Fruit fly (Drosophila melanogaster) whole organism, adult: ENCODE data around the gene Swip-1.
A peak's percentile ranks its signal among the peaks of the same experiment; 100 is the strongest.

Source experiments
- CG11617 ChIP-seq: fragments of 200-800 bp; sonication (Bioruptor generic); optimal IDR thresholded peaks from 2 replicates; lab custom pipeline; 2017; ENCODE audit warnings: mild to moderate bottlenecking, missing biosample characterization, missing genetic modification reagents, missing genetic modification characterization
- CG12768 ChIP-seq: fragments of 200-800 bp; sonication (Bioruptor generic); optimal IDR thresholded peaks from 2 replicates; lab custom pipeline; 2017; ENCODE audit warnings: missing biosample characterization, missing genetic modification characterization, mild to moderate bottlenecking, moderate library complexity, missing genetic modification reagents
- CG14711 ChIP-seq: fragments of 200-800 bp; sonication (Bioruptor generic); optimal IDR thresholded peaks from 2 replicates; lab custom pipeline; 2018; ENCODE audit warnings: missing biosample characterization, mild to moderate bottlenecking, missing genetic modification characterization, moderate library complexity
- CG1620 ChIP-seq: fragments of 200-800 bp; sonication (Bioruptor generic); optimal IDR thresholded peaks from 2 replicates; lab custom pipeline; 2016; ENCODE audit warnings: missing biosample characterization, missing genetic modification characterization
- CG33017 ChIP-seq: fragments of 200-800 bp; sonication (Bioruptor generic); optimal IDR thresholded peaks from 2 replicates; lab custom pipeline; 2018; ENCODE audit warnings: missing biosample characterization, mild to moderate bottlenecking, missing genetic modification characterization, moderate library complexity
- CG5204 ChIP-seq: fragments of 200-800 bp; sonication (Bioruptor generic); optimal IDR thresholded peaks from 2 replicates; lab custom pipeline; 2016; ENCODE audit warnings: missing biosample characterization, missing genetic modification characterization
- CG7045 ChIP-seq: fragments of 200-800 bp; sonication (Bioruptor generic); optimal IDR thresholded peaks from 2 replicates; lab custom pipeline; 2017; ENCODE audit warnings: missing biosample characterization, mild to moderate bottlenecking, missing genetic modification characterization
- CG7101 ChIP-seq: fragments of 200-800 bp; sonication (Bioruptor generic); optimal IDR thresholded peaks from 2 replicates; lab custom pipeline; 2018; ENCODE audit warnings: missing biosample characterization, mild to moderate bottlenecking, missing genetic modification characterization, moderate library complexity
- Clk ChIP-seq: fragments of 200-800 bp; sonication (Bioruptor generic); optimal IDR thresholded peaks from 2 replicates; lab custom pipeline; 2017; ENCODE audit warnings: missing biosample characterization, missing genetic modification characterization
- Crg-1 ChIP-seq: fragments of 200-800 bp; sonication (Bioruptor generic); optimal IDR thresholded peaks from 2 replicates; lab custom pipeline; 2016; ENCODE audit warnings: missing biosample characterization, missing genetic modification characterization
- Hr96 ChIP-seq: fragments of 200-800 bp; sonication (Bioruptor generic); optimal IDR thresholded peaks from 2 replicates; lab custom pipeline; 2016; ENCODE audit warnings: missing biosample characterization, missing genetic modification characterization
- Mnt ChIP-seq: fragments of 200-800 bp; sonication (Bioruptor generic); optimal IDR thresholded peaks from 2 replicates; lab custom pipeline; 2016; ENCODE audit warnings: missing biosample characterization, mild to moderate bottlenecking, missing genetic modification characterization
- bab1 ChIP-seq: fragments of 200-800 bp; sonication (Bioruptor generic); optimal IDR thresholded peaks from 3 replicates; lab custom pipeline; 2019; ENCODE audit warnings: missing biosample characterization, mild to moderate bottlenecking, missing genetic modification characterization, moderate library complexity
- cic ChIP-seq: fragments of 200-800 bp; sonication (Bioruptor generic); optimal IDR thresholded peaks from 2 replicates; lab custom pipeline; 2017; ENCODE audit warnings: missing biosample characterization, mild to moderate bottlenecking, missing genetic modification characterization, moderate library complexity
- cnc ChIP-seq, 2 experiments: fragments of >200 bp; optimal IDR thresholded peaks; 2 replicates each; lab custom pipeline; 2017
- kay ChIP-seq: fragments of 200-800 bp; sonication (Bioruptor generic); peaks from one replicate; lab custom pipeline; 2016; ENCODE audit warnings: missing biosample characterization, missing genetic modification characterization, borderline replicate concordance
- ovo ChIP-seq: fragments of 200-800 bp; sonication (Bioruptor generic); optimal IDR thresholded peaks from 2 replicates; lab custom pipeline; 2016; ENCODE audit warnings: missing biosample characterization, missing genetic modification characterization
- pad ChIP-seq: fragments of 200-800 bp; sonication (Bioruptor generic); optimal IDR thresholded peaks from 3 replicates; lab custom pipeline; 2017; ENCODE audit warnings: missing biosample characterization, missing genetic modification characterization, mild to moderate bottlenecking, moderate library complexity, missing genetic modification reagents
- tj ChIP-seq: fragments of 200-800 bp; sonication (Bioruptor generic); optimal IDR thresholded peaks from 3 replicates; lab custom pipeline; 2017; ENCODE audit warnings: missing biosample characterization, mild to moderate bottlenecking, missing genetic modification characterization, moderate library complexity
- toe ChIP-seq: fragments of 200-800 bp; sonication (Bioruptor generic); optimal IDR thresholded peaks from 2 replicates; lab custom pipeline; 2016; ENCODE audit warnings: missing biosample characterization, missing genetic modification characterization

Gene Swip-1

dm6 chr2L:18965367-18966213, 21.5 kb downstream of the Swip-1 start:
- TF ChIP-seq CG33017 (tag; lab: Kevin White, UChicago), result peak; percentile 40
- peak; percentile 26 for TF ChIP-seq Clk
- peak; percentile 41 for TF ChIP-seq cic
- TF ChIP-seq toe (GFP tag; lab: Kevin White, UChicago), result no peak
- peak; percentile 58 for TF ChIP-seq kay (GFP tag; lab: Kevin White, UChicago)
- TF ChIP-seq bab1 (GFP tag; lab: Kevin White, UChicago), result no peak
- no peak for TF ChIP-seq ovo (GFP tag; lab: Kevin White, UChicago)

- peak; percentile 100 for TF ChIP-seq tj (GFP tag; lab: Kevin White, UChicago)
- peak; percentile 74 for TF ChIP-seq CG12768 (GFP tag; lab: Kevin White, UChicago)
- peak; percentile 92 for TF ChIP-seq CG7101 (tag; lab: Kevin White, UChicago)
- TF ChIP-seq toe (GFP tag; lab: Kevin White, UChicago), result no peak
- TF ChIP-seq Hr96 (GFP tag; lab: Kevin White, UChicago), result no peak
- TF ChIP-seq CG1620 (GFP tag; lab: Kevin White, UChicago), result no peak
- peak; percentile 56 for TF ChIP-seq Clk
- TF ChIP-seq CG33017 (tag; lab: Kevin White, UChicago), result peak; percentile 91
- TF ChIP-seq CG11617 (GFP tag; lab: Kevin White, UChicago), result peak; percentile 89
- peak; percentile 68 for TF ChIP-seq Mnt (GFP tag; lab: Kevin White, UChicago)
- TF ChIP-seq Crg-1 (GFP tag; lab: Kevin White, UChicago), result peak; percentile 18
- TF ChIP-seq pad, result peak; percentile 71
- TF ChIP-seq kay (GFP tag; lab: Kevin White, UChicago), result peak; percentile 95
- peak; percentile 84 for TF ChIP-seq cic
- no peak for TF ChIP-seq CG5204 (GFP tag; lab: Kevin White, UChicago)
- TF ChIP-seq cnc (optimal IDR thresholded peaks at IDR 0.05; lab: Kevin White, UChicago), result no peak
- TF ChIP-seq ovo (GFP tag; lab: Kevin White, UChicago), result peak; percentile 15
- TF ChIP-seq CG7045, result peak; percentile 81
- TF ChIP-seq CG14711 (tag; lab: Kevin White, UChicago), result peak; percentile 91
- TF ChIP-seq bab1 (GFP tag; lab: Kevin White, UChicago), result peak; percentile 91
Observed at dm6 chr2L:18957142-18957674, 29.9 kb downstream of the Swip-1 start, which contains the start of gene Bhmt. TSS of gene Bhmt (minus strand) at chr2L:18957311.

- TF ChIP-seq CG11617 (GFP tag; lab: Kevin White, UChicago), result no peak
- no peak for TF ChIP-seq Hr96 (GFP tag; lab: Kevin White, UChicago)
- no peak for TF ChIP-seq kay (GFP tag; lab: Kevin White, UChicago)
- peak; percentile 47 for TF ChIP-seq cic
- TF ChIP-seq CG12768 (GFP tag; lab: Kevin White, UChicago), result peak; percentile 3
Observed at dm6 chr2L:18955666-18956065, 31.4 kb downstream of the Swip-1 start.

dm6 chr2L:18954255-18954715, 32.8 kb downstream of the Swip-1 start, which contains the start of gene CG10621:
TSS of gene CG10621 (minus strand) at chr2L:18954431.
- TF ChIP-seq Mnt (GFP tag; lab: Kevin White, UChicago) (peak; percentile 67), toe (GFP tag; lab: Kevin White, UChicago) (no peak), tj (GFP tag; lab: Kevin White, UChicago) (peak; percentile 40), CG7045 (no peak), CG5204 (GFP tag; lab: Kevin White, UChicago) (no peak), CG11617 (GFP tag; lab: Kevin White, UChicago) (no peak), Clk (peak; percentile 5), CG12768 (GFP tag; lab: Kevin White, UChicago) (peak; percentile 41), Hr96 (GFP tag; lab: Kevin White, UChicago) (no peak), CG1620 (GFP tag; lab: Kevin White, UChicago) (no peak), kay (GFP tag; lab: Kevin White, UChicago) (peak; percentile 92), cnc (optimal IDR thresholded peaks at IDR 0.05; lab: Kevin White, UChicago) (no peak), CG14711 (tag; lab: Kevin White, UChicago) (no peak), pad (no peak), CG7101 (tag; lab: Kevin White, UChicago) (no peak), ovo (GFP tag; lab: Kevin White, UChicago) (no peak), cic (peak; percentile 85), bab1 (GFP tag; lab: Kevin White, UChicago) (no peak), CG33017 (tag; lab: Kevin White, UChicago) (peak; percentile 37), Crg-1 (GFP tag; lab: Kevin White, UChicago) (no peak)

dm6 chr2L:18953512-18954254, 33.4 kb downstream of the Swip-1 start:
- TF ChIP-seq Clk (no peak), CG11617 (GFP tag; lab: Kevin White, UChicago) (peak; percentile 49), CG7045 (peak; percentile 15), CG12768 (GFP tag; lab: Kevin White, UChicago) (no peak), CG14711 (tag; lab: Kevin White, UChicago) (peak; percentile 33), CG7101 (tag; lab: Kevin White, UChicago) (peak; percentile 28)
